Worm (Caenorhabditis elegans) whole organism, L3 larva: ENCODE results near the gene acr-12.

Source experiments
- R02D3.7 ChIP-seq: fragments of 150-350 bp; optimal IDR thresholded peaks from 2 replicates; lab custom pipeline; 2014; ENCODE audit warnings: missing biosample characterization, missing genetic modification characterization
- ZK546.5 ChIP-seq: sonication (generic microtip); optimal IDR thresholded peaks from 2 replicates; lab custom pipeline; 2017; ENCODE audit warnings: missing biosample characterization, missing genetic modification characterization
- aly-2 ChIP-seq: fragments of 150-350 bp; optimal IDR thresholded peaks from 2 replicates; lab custom pipeline; 2014; ENCODE audit warnings: missing biosample characterization, missing genetic modification characterization
- ama-1 ChIP-seq: fragments of 150-350 bp; optimal IDR thresholded peaks from 2 replicates; lab custom pipeline; 2018
- ceh-16 ChIP-seq: sonication (generic microtip); optimal IDR thresholded peaks from 2 replicates; lab custom pipeline; 2017; ENCODE audit warnings: missing biosample characterization, missing genetic modification characterization
- ceh-28 ChIP-seq: fragments of 150-350 bp; optimal IDR thresholded peaks from 2 replicates; lab custom pipeline; 2014; ENCODE audit warnings: missing biosample characterization, missing genetic modification reagents, missing genetic modification characterization
- ceh-82 ChIP-seq: fragments of 150-350 bp; optimal IDR thresholded peaks from 2 replicates; lab custom pipeline; 2014; ENCODE audit warnings: missing biosample characterization, missing genetic modification characterization
- ceh-9 ChIP-seq: sonication (generic microtip); optimal IDR thresholded peaks from 2 replicates; lab custom pipeline; 2018; ENCODE audit warnings: missing biosample characterization, missing genetic modification characterization
- daf-12 ChIP-seq: fragments of 150-350 bp; optimal IDR thresholded peaks from 2 replicates; lab custom pipeline; 2014; ENCODE audit warnings: missing biosample characterization, missing genetic modification reagents, missing genetic modification characterization
- egl-27 ChIP-seq: sonication (generic microtip); optimal IDR thresholded peaks from 4 replicates; lab custom pipeline; 2017; ENCODE audit warnings: missing biosample characterization, missing genetic modification reagents, missing genetic modification characterization
- egl-5 ChIP-seq: fragments of 150-350 bp; optimal IDR thresholded peaks from 2 replicates; lab custom pipeline; 2017; ENCODE audit warnings: missing biosample characterization, missing genetic modification reagents, missing genetic modification characterization, inconsistent platforms
- elt-1 ChIP-seq: fragments of 150-350 bp; optimal IDR thresholded peaks from 2 replicates; lab custom pipeline; 2014; ENCODE audit warnings: missing biosample characterization, missing genetic modification characterization
- elt-2 ChIP-seq: sonication (generic microtip); optimal IDR thresholded peaks from 2 replicates; lab custom pipeline; 2016; ENCODE audit warnings: missing genetic modification reagents, mild to moderate bottlenecking, missing genetic modification characterization, missing compliant biosample characterization
- elt-3 ChIP-seq, 3 experiments: fragments of 150-350 bp in 1 of 3; sonication (generic microtip) in 2 of 3; optimal IDR thresholded peaks; 2 replicates in 2 of 3; 4 replicates in 1 of 3; lab custom pipeline; 2014 to 2017; ENCODE audit warnings: missing biosample characterization in 3 of 3, missing genetic modification characterization in 3 of 3
- eor-1 ChIP-seq, 2 experiments: fragments of 150-350 bp; optimal IDR thresholded peaks; 2 replicates each; lab custom pipeline; 2014 to 2018; ENCODE audit warnings: missing biosample characterization in 2 of 2, missing genetic modification characterization in 2 of 2
- fkh-10 ChIP-seq: sonication (generic microtip); optimal IDR thresholded peaks from 2 replicates; lab custom pipeline; 2017; ENCODE audit warnings: missing biosample characterization, missing genetic modification reagents, missing genetic modification characterization
- fkh-2 ChIP-seq: fragments of 150-350 bp; optimal IDR thresholded peaks from 2 replicates; lab custom pipeline; 2014; ENCODE audit warnings: missing biosample characterization, missing genetic modification reagents, missing genetic modification characterization
- fos-1 ChIP-seq: fragments of 150-350 bp; optimal IDR thresholded peaks from 2 replicates; lab custom pipeline; 2014; ENCODE audit warnings: missing biosample characterization, missing genetic modification characterization
- hmg-11 ChIP-seq: sonication (generic microtip); optimal IDR thresholded peaks from 2 replicates; lab custom pipeline; 2016; ENCODE audit warnings: missing genetic modification characterization, missing compliant biosample characterization
- jun-1 ChIP-seq: fragments of 150-350 bp; optimal IDR thresholded peaks from 2 replicates; lab custom pipeline; 2014; ENCODE audit warnings: missing biosample characterization, missing genetic modification reagents, missing genetic modification characterization
- lin-15B ChIP-seq: fragments of 150-350 bp; optimal IDR thresholded peaks from 2 replicates; lab custom pipeline; 2014; ENCODE audit warnings: missing biosample characterization, missing genetic modification characterization
- lin-39 ChIP-seq: fragments of 150-350 bp; optimal IDR thresholded peaks from 2 replicates; lab custom pipeline; 2018; ENCODE audit warnings: missing biosample characterization, missing genetic modification reagents, missing genetic modification characterization
- lsy-12 ChIP-seq: sonication (generic microtip); optimal IDR thresholded peaks from 2 replicates; lab custom pipeline; 2016; ENCODE audit warnings: mild to moderate bottlenecking, missing genetic modification characterization, missing compliant biosample characterization
- mdl-1 ChIP-seq: fragments of 150-350 bp; optimal IDR thresholded peaks from 2 replicates; lab custom pipeline; 2014; ENCODE audit warnings: missing biosample characterization, missing genetic modification characterization
- mml-1 ChIP-seq: fragments of 150-350 bp; sonication (generic microtip); optimal IDR thresholded peaks from 3 replicates; lab custom pipeline; 2014; ENCODE audit warnings: missing biosample characterization, missing genetic modification characterization
- nfya-1 ChIP-seq: sonication (generic microtip); optimal IDR thresholded peaks from 2 replicates; lab custom pipeline; 2017; ENCODE audit warnings: missing genetic modification characterization, mild to moderate bottlenecking, missing compliant biosample characterization, antibody characterized with exemption, moderate library complexity; ENCODE audit not compliant: insufficient read depth
- nhr-11 ChIP-seq: fragments of 150-350 bp; optimal IDR thresholded peaks from 2 replicates; lab custom pipeline; 2014; ENCODE audit warnings: missing biosample characterization, missing genetic modification characterization
- nhr-12 ChIP-seq: fragments of 150-350 bp; optimal IDR thresholded peaks from 2 replicates; lab custom pipeline; 2014; ENCODE audit warnings: missing biosample characterization, missing genetic modification characterization
- nhr-23 ChIP-seq: fragments of 150-350 bp; optimal IDR thresholded peaks from 2 replicates; lab custom pipeline; 2014; ENCODE audit warnings: missing biosample characterization, missing genetic modification reagents, missing genetic modification characterization
- nhr-237 ChIP-seq: fragments of 150-350 bp; optimal IDR thresholded peaks from 2 replicates; lab custom pipeline; 2014; ENCODE audit warnings: missing biosample characterization, missing genetic modification characterization
- nhr-25 ChIP-seq: sonication (generic microtip); optimal IDR thresholded peaks from 2 replicates; lab custom pipeline; 2017; ENCODE audit warnings: missing biosample characterization, missing genetic modification characterization
- nhr-28 ChIP-seq: fragments of 150-350 bp; optimal IDR thresholded peaks from 2 replicates; lab custom pipeline; 2014; ENCODE audit warnings: missing biosample characterization, missing genetic modification characterization
- nhr-43 ChIP-seq: sonication (generic microtip); optimal IDR thresholded peaks from 2 replicates; lab custom pipeline; 2016; ENCODE audit warnings: mild to moderate bottlenecking, missing genetic modification characterization, missing compliant biosample characterization; ENCODE audit not compliant: poor library complexity, severe bottlenecking
- nhr-67 ChIP-seq: fragments of 150-350 bp; optimal IDR thresholded peaks from 2 replicates; lab custom pipeline; 2014; ENCODE audit warnings: missing biosample characterization, missing genetic modification characterization
- nhr-76 ChIP-seq: fragments of 150-350 bp; sonication (generic microtip); optimal IDR thresholded peaks from 5 replicates; lab custom pipeline; 2014; ENCODE audit warnings: missing biosample characterization, missing genetic modification characterization
- nhr-77 ChIP-seq: fragments of 150-350 bp; optimal IDR thresholded peaks from 2 replicates; lab custom pipeline; 2014; ENCODE audit warnings: missing biosample characterization, missing genetic modification characterization
- pha-4 ChIP-seq: fragments of 150-350 bp; optimal IDR thresholded peaks from 2 replicates; lab custom pipeline; 2014; ENCODE audit warnings: missing biosample characterization, missing genetic modification reagents, missing genetic modification characterization
- pqm-1 ChIP-seq: fragments of 150-350 bp; optimal IDR thresholded peaks from 2 replicates; lab custom pipeline; 2017; ENCODE audit warnings: missing biosample characterization, missing genetic modification characterization, inconsistent platforms
- sea-2 ChIP-seq: fragments of 150-350 bp; sonication (generic microtip); optimal IDR thresholded peaks from 4 replicates; lab custom pipeline; 2014; ENCODE audit warnings: missing biosample characterization, missing genetic modification reagents, missing genetic modification characterization
- skn-1 ChIP-seq: fragments of 150-350 bp; optimal IDR thresholded peaks from 2 replicates; lab custom pipeline; 2014; ENCODE audit warnings: missing biosample characterization, missing genetic modification characterization
- snpc-4 ChIP-seq: fragments of 150-350 bp; optimal IDR thresholded peaks from 2 replicates; lab custom pipeline; 2014; ENCODE audit warnings: missing biosample characterization, missing genetic modification characterization
- tbx-2 ChIP-seq: sonication (generic microtip); optimal IDR thresholded peaks from 2 replicates; lab custom pipeline; 2016; ENCODE audit warnings: mild to moderate bottlenecking, missing genetic modification characterization, missing compliant biosample characterization
- unc-39 ChIP-seq: sonication (generic microtip); optimal IDR thresholded peaks from 4 replicates; lab custom pipeline; 2017; ENCODE audit warnings: missing biosample characterization, missing genetic modification characterization
- unc-62 ChIP-seq: fragments of 150-350 bp; sonication (generic microtip); optimal IDR thresholded peaks from 4 replicates; lab custom pipeline; 2014; ENCODE audit warnings: missing biosample characterization, missing genetic modification reagents, missing genetic modification characterization
- zag-1 ChIP-seq: fragments of 150-350 bp; optimal IDR thresholded peaks from 2 replicates; lab custom pipeline; 2014; ENCODE audit warnings: missing biosample characterization, missing genetic modification characterization
- ztf-11 ChIP-seq: fragments of 150-350 bp; optimal IDR thresholded peaks from 2 replicates; lab custom pipeline; 2014; ENCODE audit warnings: missing biosample characterization, missing genetic modification characterization
- ztf-4 ChIP-seq: fragments of 150-350 bp; optimal IDR thresholded peaks from 2 replicates; lab custom pipeline; 2014; ENCODE audit warnings: missing biosample characterization, missing genetic modification characterization

The acr-12 gene

ce11 chrX:13527347-13528092, 5.1 kb upstream of the acr-12 start, which contains the start of gene pab-2:
Gene pab-2, minus strand, starts transcription at chrX:13527415.
- TF ChIP-seq nhr-43 (tag; lab: Kevin White, UChicago) (peak; percentile 83), pha-4 (peak; percentile 75), nhr-77 (tag; lab: Kevin White, UChicago) (peak; percentile 33), ceh-82 (no peak), sea-2 (no peak), ama-1 (lab: Kevin White, UChicago) (no peak), mml-1 (tag; lab: Kevin White, UChicago) (no peak), egl-27 (tag; lab: Kevin White, UChicago) (peak; percentile 6), lin-39 (peak; percentile 62), snpc-4 (tag; lab: Kevin White, UChicago) (peak; percentile 75), nhr-76 (no peak), ceh-16 (no peak), ztf-4 (tag; lab: Kevin White, UChicago) (no peak), unc-39 (tag; lab: Kevin White, UChicago) (no peak), nhr-67 (tag; lab: Kevin White, UChicago) (no peak), fos-1 (tag; lab: Kevin White, UChicago) (peak; percentile 26), eor-1 (tag; optimal IDR thresholded peaks at IDR 0.05; lab: Kevin White, UChicago) (no peak), skn-1 (no peak), hmg-11 (tag; lab: Kevin White, UChicago) (peak; percentile 97), R02D3.7 (tag; lab: Kevin White, UChicago) (peak; percentile 34), zag-1 (tag; lab: Kevin White, UChicago) (no peak), elt-3 (tag; optimal IDR thresholded peaks at IDR 0.05; lab: Kevin White, UChicago) (peak in 1 of 3 experiments; percentile 33), mdl-1 (peak; percentile 42), fkh-10 (GFP tag; lab: Kevin White, UChicago) (no peak), daf-12 (tag; lab: Kevin White, UChicago) (no peak), ztf-11 (no peak), nhr-23 (peak; percentile 75), fkh-2 (tag; lab: Kevin White, UChicago) (no peak), nhr-237 (tag; lab: Kevin White, UChicago) (no peak), elt-1 (tag; lab: Kevin White, UChicago) (peak; percentile 27), ceh-9 (tag; lab: Kevin White, UChicago) (no peak), lin-15B (peak; percentile 8), nhr-28 (no peak), aly-2 (tag; lab: Kevin White, UChicago) (no peak), tbx-2 (tag; lab: Kevin White, UChicago) (peak; percentile 57), nhr-25 (tag; lab: Kevin White, UChicago) (peak; percentile 15), ceh-28 (peak; percentile 65), nhr-11 (tag; lab: Kevin White, UChicago) (peak; percentile 53), elt-2 (peak; percentile 92), ZK546.5 (no peak), nhr-12 (tag; lab: Kevin White, UChicago) (no peak), egl-5 (tag; lab: Kevin White, UChicago) (peak; percentile 31), lsy-12 (tag; lab: Kevin White, UChicago) (peak; percentile 75), nfya-1 (tag; lab: Kevin White, UChicago) (peak; percentile 79), pqm-1 (tag; lab: Kevin White, UChicago) (peak; percentile 69), unc-62 (GFP tag; lab: Kevin White, UChicago) (no peak), jun-1 (tag; lab: Kevin White, UChicago) (peak; percentile 73)
